Worm (Caenorhabditis elegans) whole organism, L2 larva: Measurements from ENCODE around the gene unc-30.

Experiments used
- aly-2 ChIP-seq: fragments of 150-350 bp; optimal IDR thresholded peaks from 2 replicates; lab custom pipeline; 2014; ENCODE audit warnings: missing biosample characterization, missing genetic modification characterization
- ama-1 ChIP-seq: fragments of 150-350 bp; optimal IDR thresholded peaks from 2 replicates; lab custom pipeline; 2018; ENCODE audit warnings: inconsistent platforms
- lin-13 ChIP-seq: fragments of 150-350 bp; optimal IDR thresholded peaks from 2 replicates; lab custom pipeline; 2014; ENCODE audit warnings: missing biosample characterization, missing genetic modification reagents, missing genetic modification characterization
- lsy-2 ChIP-seq, 2 experiments: fragments of 150-350 bp in 1 of 2; sonication (generic microtip) in 1 of 2; optimal IDR thresholded peaks; 2 replicates each; lab custom pipeline; 2014 to 2017; ENCODE audit warnings: missing biosample characterization in 2 of 2, missing genetic modification characterization in 2 of 2
- nhr-11 ChIP-seq: fragments of 150-350 bp; optimal IDR thresholded peaks from 2 replicates; lab custom pipeline; 2014; ENCODE audit warnings: missing biosample characterization, missing genetic modification characterization
- skn-1 ChIP-seq: sonication (generic microtip); optimal IDR thresholded peaks from 2 replicates; lab custom pipeline; 2017; ENCODE audit warnings: missing biosample characterization, missing genetic modification characterization
- unc-39 ChIP-seq: fragments of 150-350 bp; optimal IDR thresholded peaks from 2 replicates; lab custom pipeline; 2014; ENCODE audit warnings: missing biosample characterization, missing genetic modification characterization
- ztf-11 ChIP-seq: sonication (generic microtip); optimal IDR thresholded peaks from 2 replicates; lab custom pipeline; 2017; ENCODE audit warnings: missing biosample characterization, missing genetic modification characterization

- TF ChIP-seq lin-13 (GFP tag; lab: Kevin White, UChicago) (no peak), ama-1 (lab: Kevin White, UChicago) (no peak), ztf-11 (tag; lab: Kevin White, UChicago) (no peak), aly-2 (tag; lab: Kevin White, UChicago) (no peak), lsy-2 (tag; optimal IDR thresholded peaks at IDR 0.05; lab: Kevin White, UChicago) (no peak), nhr-11 (no peak), unc-39 (tag; lab: Kevin White, UChicago) (no peak), skn-1 (tag; lab: Kevin White, UChicago) (no peak)
Observed at ce11 chrIV:13079119-13079518, 39.7 kb upstream of the unc-30 start, which contains the start of gene C39E9.8.
